Fruit fly (Drosophila melanogaster) whole organism, wandering third instar larva: ENCODE results near the gene ND-ACP.

Experiments used
- Abd-B ChIP-seq: fragments of >200 bp; optimal IDR thresholded peaks from 2 replicates; lab custom pipeline; 2017; ENCODE audit warnings: missing biosample characterization, missing genetic modification characterization
- CG32264 ChIP-seq: fragments of 200-800 bp; sonication (Bioruptor generic); optimal IDR thresholded peaks from 2 replicates; lab custom pipeline; 2016; ENCODE audit warnings: missing biosample characterization, missing genetic modification characterization
- CG9705 ChIP-seq: fragments of 200-800 bp; sonication (Bioruptor generic); optimal IDR thresholded peaks from 2 replicates; lab custom pipeline; 2018; ENCODE audit warnings: missing biosample characterization, mild to moderate bottlenecking, missing genetic modification characterization
- CrebA ChIP-seq: fragments of 200-800 bp; sonication (Bioruptor generic); optimal IDR thresholded peaks from 2 replicates; lab custom pipeline; 2016; ENCODE audit warnings: missing biosample characterization, mild to moderate bottlenecking, missing genetic modification characterization, borderline replicate concordance
- Dfd ChIP-seq: fragments of >200 bp; optimal IDR thresholded peaks from 2 replicates; lab custom pipeline; 2017; ENCODE audit warnings: missing biosample characterization, missing genetic modification characterization
- Dif ChIP-seq: fragments of 200-275, 200-300 bp; sonication (Bioruptor generic); optimal IDR thresholded peaks from 2 replicates; lab custom pipeline; 2018; ENCODE audit warnings: missing biosample characterization, missing genetic modification characterization; ENCODE audit not compliant: partially characterized antibody
- GATAd ChIP-seq: sonication (Bioruptor generic); optimal IDR thresholded peaks from 2 replicates; lab custom pipeline; 2016; ENCODE audit warnings: missing biosample characterization, missing genetic modification characterization
- HLH106 ChIP-seq: fragments of 200-800 bp; optimal IDR thresholded peaks from 3 replicates; lab custom pipeline; 2019; ENCODE audit warnings: missing biosample characterization, mild to moderate bottlenecking, missing genetic modification characterization, moderate library complexity
- Hnf4 ChIP-seq: fragments of 200-800 bp; sonication (Bioruptor generic); optimal IDR thresholded peaks from 2 replicates; lab custom pipeline; 2016; ENCODE audit warnings: missing biosample characterization, mild to moderate bottlenecking, missing genetic modification characterization
- Hr78 ChIP-seq: fragments of >200 bp; optimal IDR thresholded peaks from 2 replicates; lab custom pipeline; 2017; ENCODE audit warnings: missing biosample characterization, missing genetic modification characterization
- Hr83 ChIP-seq: fragments of 200-300 bp; sonication (Bioruptor generic); optimal IDR thresholded peaks from 2 replicates; lab custom pipeline; 2016; ENCODE audit warnings: missing biosample characterization, mild to moderate bottlenecking, missing genetic modification characterization, moderate library complexity; ENCODE audit not compliant: poor library complexity, severe bottlenecking
- Jra ChIP-seq: sonication (Bioruptor generic); optimal IDR thresholded peaks from 2 replicates; lab custom pipeline; 2016; ENCODE audit warnings: missing biosample characterization, missing genetic modification characterization
- Mio ChIP-seq: sonication (Bioruptor generic); optimal IDR thresholded peaks from 2 replicates; lab custom pipeline; 2016; ENCODE audit warnings: missing biosample characterization, missing genetic modification characterization
- Myc ChIP-seq: fragments of >200 bp; optimal IDR thresholded peaks from 2 replicates; lab custom pipeline; 2017
- OdsH ChIP-seq: fragments of 200-800 bp; sonication (Bioruptor generic); optimal IDR thresholded peaks from 2 replicates; lab custom pipeline; 2016; ENCODE audit warnings: missing biosample characterization, mild to moderate bottlenecking, missing genetic modification characterization
- Rel ChIP-seq, 2 experiments: fragments of 200-800 bp; sonication (Bioruptor generic) in 1 of 2; optimal IDR thresholded peaks; 2 replicates in 1 of 2; 3 replicates in 1 of 2; lab custom pipeline; 2016 to 2019; ENCODE audit warnings: mild to moderate bottlenecking in 2 of 2, missing biosample characterization in 2 of 2, missing genetic modification characterization in 2 of 2, moderate library complexity in 1 of 2
- Vsx2 ChIP-seq: fragments of 200-300, 225-300 bp; sonication (Bioruptor generic); optimal IDR thresholded peaks from 2 replicates; lab custom pipeline; 2018; ENCODE audit warnings: missing biosample characterization, missing genetic modification characterization; ENCODE audit not compliant: partially characterized antibody
- br ChIP-seq: fragments of 200-800 bp; sonication (Bioruptor generic); optimal IDR thresholded peaks from 2 replicates; lab custom pipeline; 2016; ENCODE audit warnings: missing biosample characterization, missing genetic modification characterization
- brk ChIP-seq: fragments of 200-800 bp; sonication (Bioruptor generic); optimal IDR thresholded peaks from 2 replicates; lab custom pipeline; 2016; ENCODE audit warnings: missing biosample characterization, mild to moderate bottlenecking, missing genetic modification characterization
- dmrt93B ChIP-seq: fragments of 200-800 bp; sonication (Bioruptor generic); optimal IDR thresholded peaks from 2 replicates; lab custom pipeline; 2018; ENCODE audit warnings: missing biosample characterization, mild to moderate bottlenecking, missing genetic modification characterization
- dsf ChIP-seq: sonication (Bioruptor generic); optimal IDR thresholded peaks from 2 replicates; lab custom pipeline; 2016; ENCODE audit warnings: missing biosample characterization, missing genetic modification characterization, borderline replicate concordance
- ey ChIP-seq: fragments of 200-800 bp; sonication (Bioruptor generic); optimal IDR thresholded peaks from 2 replicates; lab custom pipeline; 2016; ENCODE audit warnings: missing biosample characterization, missing genetic modification characterization
- foxo ChIP-seq, 2 experiments: fragments of 200-800 bp; sonication (Bioruptor generic); optimal IDR thresholded peaks; 2 replicates in 1 of 2; 3 replicates in 1 of 2; lab custom pipeline; 2016 to 2017; ENCODE audit warnings: missing biosample characterization in 2 of 2, missing genetic modification characterization in 2 of 2
- fru ChIP-seq: fragments of 200-800 bp; sonication (Bioruptor generic); optimal IDR thresholded peaks from 3 replicates; lab custom pipeline; 2016; ENCODE audit warnings: missing biosample characterization, mild to moderate bottlenecking, missing genetic modification characterization
- jim ChIP-seq: fragments of 175-275, 200-325 bp; sonication (Bioruptor generic); optimal IDR thresholded peaks from 2 replicates; lab custom pipeline; 2016; ENCODE audit warnings: missing biosample characterization, mild to moderate bottlenecking, missing genetic modification characterization
- pan ChIP-seq: fragments of >200 bp; optimal IDR thresholded peaks from 2 replicates; lab custom pipeline; 2017
- psq ChIP-seq: fragments of 200-800 bp; sonication (Bioruptor generic); optimal IDR thresholded peaks from 3 replicates; lab custom pipeline; 2017; ENCODE audit warnings: missing biosample characterization, mild to moderate bottlenecking, missing genetic modification characterization, moderate library complexity
- rgr ChIP-seq: fragments of 200-800 bp; sonication (Bioruptor generic); optimal IDR thresholded peaks from 3 replicates; lab custom pipeline; 2016; ENCODE audit warnings: missing biosample characterization, mild to moderate bottlenecking, missing genetic modification characterization
- sage ChIP-seq: fragments of 200-800 bp; sonication (Bioruptor generic); optimal IDR thresholded peaks from 2 replicates; lab custom pipeline; 2016; ENCODE audit warnings: missing biosample characterization, mild to moderate bottlenecking, missing genetic modification characterization
- sv ChIP-seq: fragments of 200-800 bp; sonication (Bioruptor generic); optimal IDR thresholded peaks from 3 replicates; lab custom pipeline; 2016; ENCODE audit warnings: missing biosample characterization, missing genetic modification characterization
- usp ChIP-seq: fragments of >200 bp; optimal IDR thresholded peaks from 2 replicates; lab custom pipeline; 2017; ENCODE audit warnings: missing biosample characterization, missing genetic modification characterization
- woc ChIP-seq: sonication (Bioruptor generic); optimal IDR thresholded peaks from 2 replicates; lab custom pipeline; 2016; ENCODE audit warnings: missing biosample characterization, mild to moderate bottlenecking, missing genetic modification characterization

The ND-ACP gene

DNA sequence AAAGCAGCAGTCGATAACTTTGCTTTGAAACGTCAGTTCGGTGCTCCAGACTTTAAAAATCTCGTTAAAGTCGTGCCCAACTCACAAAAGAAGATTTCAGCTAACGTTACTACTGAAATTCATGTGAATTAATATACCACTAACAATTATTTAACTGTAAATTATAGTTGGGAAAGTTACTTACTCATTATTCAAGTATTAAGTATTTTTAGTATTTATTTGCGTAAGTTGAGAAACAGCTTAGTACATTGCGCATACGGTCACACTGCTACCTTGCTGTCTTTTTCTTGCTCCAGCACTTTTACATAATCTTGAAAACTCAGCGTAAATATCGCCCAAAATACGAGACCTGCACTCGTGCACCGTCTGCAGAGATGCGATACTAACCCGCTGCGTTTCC is at the start of gene ND-ACP:
ND-ACP (plus strand) TSS at position 226 of the 400 bp plus-strand sequence.
- no peak for TF ChIP-seq HLH106 (tag; lab: Kevin White, UChicago)
- no peak for TF ChIP-seq OdsH (GFP tag; lab: Kevin White, UChicago)
- no peak for TF ChIP-seq jim (GFP tag; lab: Kevin White, UChicago)
- no peak for TF ChIP-seq CG32264 (GFP tag; lab: Kevin White, UChicago)
- TF ChIP-seq Hnf4 (GFP tag; lab: Kevin White, UChicago), result no peak
- no peak for TF ChIP-seq CrebA (GFP tag; lab: Kevin White, UChicago)
- no peak for TF ChIP-seq br (GFP tag; lab: Kevin White, UChicago)
- no peak for TF ChIP-seq ey
- TF ChIP-seq Mio (GFP tag; lab: Kevin White, UChicago), result no peak
- TF ChIP-seq CG9705 (GFP tag; lab: Kevin White, UChicago), result no peak
- TF ChIP-seq dsf, result no peak
- no peak for TF ChIP-seq GATAd (GFP tag; lab: Kevin White, UChicago)
- TF ChIP-seq Dfd, result no peak
- no peak for TF ChIP-seq Dif
- TF ChIP-seq Myc, result no peak
- no peak for TF ChIP-seq Hr78 (GFP tag; lab: Kevin White, UChicago)
- TF ChIP-seq sv (GFP tag; lab: Kevin White, UChicago), result no peak
- no peak for TF ChIP-seq Vsx2 (GFP tag; lab: Kevin White, UChicago)
- TF ChIP-seq dmrt93B (GFP tag; lab: Kevin White, UChicago), result no peak
- TF ChIP-seq usp, result no peak
- TF ChIP-seq, all 38 proteins: peak for 0

DNA sequence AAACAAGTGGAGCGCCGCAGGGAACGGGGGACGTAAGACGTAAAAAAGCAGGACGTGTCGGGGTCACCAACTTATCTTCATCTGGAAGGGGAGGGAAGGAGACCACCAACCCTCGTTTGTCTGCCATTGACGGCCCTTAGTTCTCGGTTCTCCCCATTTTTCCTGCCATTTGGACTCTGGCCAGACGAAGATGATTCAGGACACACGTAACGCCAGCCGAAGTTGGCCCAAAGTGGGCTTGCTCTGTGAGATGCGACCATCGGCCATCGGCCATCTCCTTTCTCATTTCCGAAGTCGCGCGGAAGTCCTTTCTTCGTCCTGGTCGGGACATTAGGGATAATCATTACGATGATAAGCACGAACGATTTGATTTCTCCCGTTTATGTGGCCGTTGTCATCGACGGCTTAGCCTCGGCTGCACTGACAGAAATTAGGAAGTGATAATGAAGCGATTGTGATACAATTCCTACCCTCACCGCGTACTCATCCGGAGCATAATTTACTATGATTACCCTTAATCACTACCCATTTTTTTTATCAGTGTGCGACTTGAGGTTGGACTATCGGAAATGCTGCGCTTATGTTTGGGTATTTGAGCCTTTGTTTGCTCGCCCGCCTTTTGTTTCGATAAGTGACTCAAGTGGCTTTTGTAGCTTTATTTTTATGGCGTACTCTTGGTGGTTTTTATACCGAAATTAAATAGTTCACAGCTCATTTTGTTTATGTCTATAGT is 48.7 kb upstream of the ND-ACP start:
- TF ChIP-seq sage (no peak), CG9705 (GFP tag; lab: Kevin White, UChicago) (no peak), Jra (GFP tag; lab: Kevin White, UChicago) (no peak), ey (no peak), rgr (GFP tag; lab: Kevin White, UChicago) (no peak), Abd-B (GFP tag; lab: Kevin White, UChicago) (no peak), CrebA (GFP tag; lab: Kevin White, UChicago) (no peak)

DNA sequence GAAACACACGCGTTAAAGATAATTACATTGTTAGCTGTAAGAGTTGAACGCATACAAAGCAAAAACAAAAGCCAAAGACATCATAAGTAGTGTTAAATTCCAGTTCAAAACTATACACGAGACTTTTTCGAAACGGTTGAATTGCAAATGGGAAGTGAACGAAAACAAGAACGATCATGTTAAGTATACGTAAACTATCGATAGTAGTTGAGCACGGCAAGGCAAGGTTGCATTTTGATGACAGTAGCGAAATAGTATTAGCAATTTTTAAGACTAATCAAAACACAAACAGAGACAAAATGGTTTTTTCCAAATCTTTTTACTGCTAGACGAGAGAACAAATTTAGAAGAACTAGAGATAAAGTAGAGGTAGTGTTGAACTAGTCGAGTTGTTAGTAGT is 34.9 kb upstream of the ND-ACP start:
- no peak for TF ChIP-seq fru
- TF ChIP-seq brk (GFP tag; lab: Kevin White, UChicago), result no peak
- no peak for TF ChIP-seq Jra (GFP tag; lab: Kevin White, UChicago)
- no peak for TF ChIP-seq pan
- no peak for TF ChIP-seq sv (GFP tag; lab: Kevin White, UChicago)
- TF ChIP-seq rgr (GFP tag; lab: Kevin White, UChicago), result no peak
- no peak for TF ChIP-seq HLH106 (tag; lab: Kevin White, UChicago)
- TF ChIP-seq jim (GFP tag; lab: Kevin White, UChicago), result no peak
- TF ChIP-seq Vsx2 (GFP tag; lab: Kevin White, UChicago), result no peak
- TF ChIP-seq GATAd (GFP tag; lab: Kevin White, UChicago), result no peak
- no peak for TF ChIP-seq br (GFP tag; lab: Kevin White, UChicago)

DNA sequence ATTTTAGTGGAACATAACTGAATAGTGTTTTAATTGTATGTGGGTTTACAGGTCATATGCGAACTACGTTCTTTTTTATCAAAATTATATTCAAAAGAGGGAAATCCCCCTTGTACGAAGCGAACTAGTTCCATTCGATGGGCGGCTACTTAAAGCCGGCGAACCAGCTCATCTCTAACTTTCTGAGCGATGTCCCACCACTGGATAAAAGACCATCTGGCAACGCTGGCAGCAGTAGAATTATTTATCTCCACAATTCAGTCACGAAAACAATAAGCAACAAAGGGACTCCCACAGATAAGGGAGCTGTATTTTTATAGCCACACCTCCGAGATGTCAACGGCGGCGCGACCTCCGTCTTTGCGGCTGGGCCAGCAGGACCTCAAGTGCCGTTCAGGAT is 34.1 kb upstream of the ND-ACP start, which contains the start of gene Rabex-5:
Rabex-5 (plus strand) TSS at position 221 of the 400 bp plus-strand sequence.
- TF ChIP-seq Rel (GFP tag; optimal IDR thresholded peaks at IDR 0.05; lab: Kevin White, UChicago) (no peak), Rel (tag; optimal IDR thresholded peaks at IDR 0.05; lab: Kevin White, UChicago) (peak; percentile 100), OdsH (GFP tag; lab: Kevin White, UChicago) (no peak), dmrt93B (GFP tag; lab: Kevin White, UChicago) (no peak), psq (GFP tag; lab: Kevin White, UChicago) (no peak), woc (GFP tag; lab: Kevin White, UChicago) (peak; percentile 55), foxo (GFP tag; optimal IDR thresholded peaks at IDR 0.05; lab: Kevin White, UChicago) (peak in 1 of 2 experiments; percentile 43), dsf (no peak), Vsx2 (GFP tag; lab: Kevin White, UChicago) (no peak), Dfd (no peak), Hr83 (GFP tag; lab: Kevin White, UChicago) (peak; percentile 18), CG9705 (GFP tag; lab: Kevin White, UChicago) (no peak), HLH106 (tag; lab: Kevin White, UChicago) (peak; percentile 33), rgr (GFP tag; lab: Kevin White, UChicago) (peak; percentile 28), ey (peak; percentile 16)
